Worm (Caenorhabditis elegans) whole organism, early embryonic: ENCODE data around the gene F38B2.4.

Source experiments
- F13C5.2 ChIP-seq: sonication (generic microtip); optimal IDR thresholded peaks from 2 replicates; lab custom pipeline; 2017; ENCODE audit warnings: mild to moderate bottlenecking, missing genetic modification characterization, inconsistent platforms, missing compliant biosample characterization
- aly-1 ChIP-seq: sonication (generic microtip); optimal IDR thresholded peaks from 2 replicates; lab custom pipeline; 2016; ENCODE audit warnings: missing genetic modification characterization, missing compliant biosample characterization
- ama-1 ChIP-seq: fragments of 150-350 bp; optimal IDR thresholded peaks from 2 replicates; lab custom pipeline; 2014
- flt-1 ChIP-seq: fragments of 200-800 bp; sonication (Bioruptor generic); IDR thresholded peaks from 2 replicates; pipeline ENCODE4 v1.3.6; 2022; ENCODE audit warnings: missing genetic modification characterization, missing compliant biosample characterization
- hmbx-1 ChIP-seq: sonication (generic microtip); optimal IDR thresholded peaks from 2 replicates; lab custom pipeline; 2016; ENCODE audit warnings: mild to moderate bottlenecking, missing genetic modification characterization, missing compliant biosample characterization
- scrt-1 ChIP-seq: fragments of 200-800 bp; sonication (Bioruptor generic); IDR thresholded peaks from 2 replicates; pipeline ENCODE4 v1.3.6; 2022; ENCODE audit warnings: missing genetic modification characterization, missing compliant biosample characterization
- tbx-11 ChIP-seq: fragments of 200-800 bp; sonication (Bioruptor generic); IDR thresholded peaks from 2 replicates; pipeline ENCODE4 v1.3.6; 2022; ENCODE audit warnings: missing genetic modification characterization, missing compliant biosample characterization
- tbx-37 ChIP-seq: fragments of 200-800 bp; sonication (Bioruptor generic); conservative IDR thresholded peaks from 2 replicates; pipeline ENCODE4 v1.3.6; 2022; ENCODE audit warnings: missing genetic modification reagents, missing genetic modification characterization, missing compliant biosample characterization

- TF ChIP-seq flt-1 (GFP tag; lab: Robert Waterston, UW) (no peak), hmbx-1 (tag; lab: Kevin White, UChicago) (no peak), scrt-1 (GFP tag; lab: Robert Waterston, UW) (no peak), tbx-37 (no peak), ama-1 (lab: Kevin White, UChicago) (no peak), aly-1 (tag; lab: Kevin White, UChicago) (no peak), F13C5.2 (tag; lab: Kevin White, UChicago) (no peak), tbx-11 (GFP tag; lab: Robert Waterston, UW) (no peak)
Observed at ce11 chrX:11323225-11323624, 35.7 kb upstream of the F38B2.4 start.
